Fruit fly (Drosophila melanogaster) Kc167 (cell line): ENCODE data around the gene wac.

Experiments
- Myc ChIP-seq: fragments of >200 bp; optimal IDR thresholded peaks from 2 replicates; lab custom pipeline; 2017; ENCODE audit warnings: missing external identifiers
- Sin3A ChIP-seq: fragments of >200 bp; optimal IDR thresholded peaks from 2 replicates; lab custom pipeline; 2018; ENCODE audit warnings: missing external identifiers
- h ChIP-seq: fragments of >200 bp; optimal IDR thresholded peaks from 3 replicates; lab custom pipeline; 2018; ENCODE audit warnings: missing external identifiers
- insv ChIP-seq: fragments of >200 bp; optimal IDR thresholded peaks from 3 replicates; lab custom pipeline; 2018; ENCODE audit warnings: missing external identifiers
- psq ChIP-seq: fragments of >200 bp; optimal IDR thresholded peaks from 2 replicates; lab custom pipeline; 2017; ENCODE audit warnings: missing external identifiers
- ttk ChIP-seq: sonication (Bioruptor generic); optimal IDR thresholded peaks from 2 replicates; lab custom pipeline; 2017; ENCODE audit warnings: missing external identifiers

Gene wac

dm6 chr3L:270760-271500 lies 13.0 kb downstream of the wac start, which contains the start of gene miple2:
Gene miple2, plus strand, starts transcription at chr3L:271200.
- TF ChIP-seq ttk (lab: Kevin White, UChicago) (no peak), psq (lab: Kevin White, UChicago) (no peak), Sin3A (lab: Kevin White, UChicago) (no peak), Myc (lab: Kevin White, UChicago) (no peak), h (lab: Kevin White, UChicago) (no peak), insv (lab: Kevin White, UChicago) (no peak)

DNA sequence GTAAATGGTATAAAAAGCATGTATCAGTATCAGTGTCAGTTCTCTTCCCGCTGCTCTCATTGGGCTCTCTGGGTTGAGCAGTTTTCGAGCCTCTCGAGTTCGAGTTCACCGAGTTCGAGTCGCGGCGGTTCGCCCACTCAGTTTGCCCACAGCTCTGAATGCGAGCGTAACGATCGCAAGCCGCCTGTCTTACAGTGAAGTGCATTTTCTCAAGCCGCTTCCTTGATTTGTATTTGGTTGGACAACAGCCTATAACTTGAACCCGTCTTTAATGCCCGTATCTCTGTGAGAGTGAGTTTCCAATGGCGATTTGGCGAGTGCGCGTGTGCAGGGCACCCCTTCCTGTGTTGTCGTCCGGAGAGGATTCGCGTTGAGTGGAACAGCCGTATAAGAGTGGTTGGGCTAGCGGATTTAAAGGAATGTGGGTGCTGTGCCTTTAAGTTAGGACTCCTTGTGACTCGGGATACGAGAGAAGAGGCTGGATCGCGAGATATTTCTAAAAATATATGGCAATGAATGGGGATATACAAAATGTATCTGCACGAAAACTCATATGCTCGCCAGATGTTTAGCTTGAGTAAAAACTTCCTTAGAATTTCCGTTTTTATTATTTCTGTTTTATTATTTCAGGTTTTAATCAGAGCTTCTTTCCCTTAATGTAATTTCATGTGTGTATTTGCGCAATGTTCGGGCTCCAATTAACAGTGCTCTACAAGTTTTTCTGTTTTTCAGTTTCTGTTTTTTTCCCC lies 13.7 kb downstream of the wac start:
- TF ChIP-seq h (lab: Kevin White, UChicago) (no peak), Myc (lab: Kevin White, UChicago) (no peak), ttk (lab: Kevin White, UChicago) (no peak), Sin3A (lab: Kevin White, UChicago) (no peak), psq (lab: Kevin White, UChicago) (no peak), insv (lab: Kevin White, UChicago) (no peak)

- TF ChIP-seq ttk (lab: Kevin White, UChicago) = no peak
- TF ChIP-seq psq (lab: Kevin White, UChicago) = no peak
- no peak for TF ChIP-seq Myc (lab: Kevin White, UChicago)
- no peak for TF ChIP-seq insv (lab: Kevin White, UChicago)
- TF ChIP-seq h (lab: Kevin White, UChicago) = no peak
- TF ChIP-seq Sin3A (lab: Kevin White, UChicago) = no peak
These were observed 15.3 kb downstream of the wac start, which contains the start of gene CG32845 for dm6 chr3L:273291-273690. Gene CG32845, minus strand, starts transcription at chr3L:273391.

- TF ChIP-seq ttk (lab: Kevin White, UChicago) (no peak), Sin3A (lab: Kevin White, UChicago) (no peak), Myc (lab: Kevin White, UChicago) (no peak), h (lab: Kevin White, UChicago) (no peak), psq (lab: Kevin White, UChicago) (no peak), insv (lab: Kevin White, UChicago) (no peak)
These were observed 16.9 kb downstream of the wac start, which contains the start of gene ttm2 for dm6 chr3L:274855-275254. Gene ttm2, plus strand, starts transcription at chr3L:275155.

DNA sequence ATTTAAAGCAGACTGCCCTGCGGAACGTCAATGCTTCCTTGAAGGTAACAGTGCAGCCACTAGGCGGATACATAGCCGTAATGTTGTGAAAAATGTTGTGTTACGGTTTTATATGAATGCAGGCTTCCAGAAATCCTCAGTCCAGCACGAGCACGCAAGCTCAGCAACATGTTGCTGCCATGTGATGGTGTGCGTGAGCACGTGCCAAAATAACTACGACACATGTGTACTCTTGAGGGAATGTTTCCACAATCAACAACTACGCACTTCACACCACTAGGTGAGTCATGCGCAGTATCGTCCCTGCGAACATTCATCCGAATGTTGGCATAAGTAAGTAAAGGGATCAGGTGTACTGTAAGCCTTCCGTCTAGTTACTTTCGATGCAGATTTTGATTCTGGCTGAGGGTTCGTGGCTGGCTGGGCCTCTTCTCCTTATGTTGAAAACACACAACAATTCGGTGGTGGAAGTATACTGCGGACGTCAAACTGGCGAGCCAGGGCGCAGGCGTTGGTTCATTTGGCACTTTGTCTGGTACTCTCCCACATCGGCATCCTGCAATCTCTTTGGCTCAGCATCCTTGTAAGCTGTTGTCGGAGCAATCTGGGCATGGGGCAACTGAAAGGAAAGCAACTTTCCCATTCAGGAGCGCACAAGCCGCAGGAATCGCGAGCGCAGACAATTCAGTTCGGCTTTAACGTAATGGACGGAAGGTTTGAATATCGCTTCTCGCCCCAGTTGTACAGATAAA lies 18.9 kb downstream of the wac start, which contains the start of gene RhoGEF3:
Gene RhoGEF3, plus strand, starts transcription at position 702 of the 752 bp plus-strand sequence.
- TF ChIP-seq h (lab: Kevin White, UChicago) (no peak), insv (lab: Kevin White, UChicago) (no peak), ttk (lab: Kevin White, UChicago) (no peak), Myc (lab: Kevin White, UChicago) (no peak), psq (lab: Kevin White, UChicago) (no peak), Sin3A (lab: Kevin White, UChicago) (no peak)

DNA sequence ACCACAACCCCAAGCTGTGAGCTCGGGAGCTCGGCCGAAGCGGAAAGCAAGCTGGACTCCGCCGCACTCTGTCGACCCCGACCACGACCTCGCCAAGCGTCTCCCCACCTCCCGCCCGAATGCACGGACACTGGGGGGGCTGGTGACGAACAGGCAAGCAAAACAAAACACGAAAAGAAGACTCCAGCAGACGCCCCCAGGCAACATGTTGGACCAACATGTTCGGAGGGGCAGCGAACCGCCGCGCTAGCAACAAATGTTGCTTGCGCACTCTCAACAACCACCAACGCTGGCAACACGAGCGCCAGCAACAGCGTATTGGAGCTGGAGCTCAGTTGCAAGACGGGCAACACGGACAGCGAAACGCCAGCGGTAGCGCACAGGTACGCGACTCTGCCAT lies 24.3 kb downstream of the wac start:
- TF ChIP-seq h (lab: Kevin White, UChicago) = no peak
- no peak for TF ChIP-seq Myc (lab: Kevin White, UChicago)
- TF ChIP-seq insv (lab: Kevin White, UChicago) = no peak
- no peak for TF ChIP-seq Sin3A (lab: Kevin White, UChicago)

- no peak for TF ChIP-seq Sin3A (lab: Kevin White, UChicago)
- no peak for TF ChIP-seq psq (lab: Kevin White, UChicago)
- no peak for TF ChIP-seq h (lab: Kevin White, UChicago)
- no peak for TF ChIP-seq ttk (lab: Kevin White, UChicago)
- TF ChIP-seq Myc (lab: Kevin White, UChicago) = no peak
- no peak for TF ChIP-seq insv (lab: Kevin White, UChicago)
These were observed 26.3 kb downstream of the wac start for dm6 chr3L:284253-284652.

dm6 chr3L:291583-292145 lies 33.7 kb downstream of the wac start:
- no peak for TF ChIP-seq ttk (lab: Kevin White, UChicago)

- TF ChIP-seq Sin3A (lab: Kevin White, UChicago) (no peak), Myc (lab: Kevin White, UChicago) (no peak), psq (lab: Kevin White, UChicago) (no peak), insv (lab: Kevin White, UChicago) (no peak), h (lab: Kevin White, UChicago) (no peak), ttk (lab: Kevin White, UChicago) (no peak)
These were observed 34.3 kb downstream of the wac start for dm6 chr3L:292146-292776.

DNA sequence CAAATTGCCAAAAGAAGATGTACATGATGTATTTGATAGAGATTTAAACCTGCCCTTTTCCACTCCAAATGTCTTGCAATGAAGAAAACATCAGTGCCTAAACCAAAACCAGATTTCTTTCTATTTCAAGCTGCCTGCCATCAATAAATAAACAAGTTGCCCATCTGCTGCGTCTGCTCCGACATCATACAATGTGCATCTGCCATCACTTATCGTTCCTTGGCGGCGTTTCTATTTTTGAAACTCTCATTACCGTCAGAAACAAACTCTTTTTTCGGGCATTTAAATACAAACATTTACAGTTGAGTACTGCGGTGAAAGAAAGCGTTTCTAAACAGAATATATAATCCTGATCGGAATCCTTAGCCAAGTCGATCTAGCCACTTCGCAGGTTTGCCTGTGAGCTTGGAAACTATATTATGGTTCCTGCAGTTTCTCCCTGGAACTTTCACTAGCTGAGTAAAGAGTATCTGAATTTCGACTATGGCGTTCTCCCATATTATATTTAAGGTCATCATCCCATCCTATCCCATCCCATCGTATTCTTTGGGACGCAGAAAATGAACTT lies 36.9 kb downstream of the wac start:
- TF ChIP-seq psq (lab: Kevin White, UChicago) = no peak
- TF ChIP-seq h (lab: Kevin White, UChicago) = no peak
- no peak for TF ChIP-seq Myc (lab: Kevin White, UChicago)
- no peak for TF ChIP-seq ttk (lab: Kevin White, UChicago)
- no peak for TF ChIP-seq insv (lab: Kevin White, UChicago)
- TF ChIP-seq Sin3A (lab: Kevin White, UChicago) = no peak
